Fruit fly (Drosophila melanogaster): ENCODE data around the gene CG9184.
A peak's percentile ranks its signal among the peaks of the same experiment; 100 is the strongest.

The CG9184 gene

DNA sequence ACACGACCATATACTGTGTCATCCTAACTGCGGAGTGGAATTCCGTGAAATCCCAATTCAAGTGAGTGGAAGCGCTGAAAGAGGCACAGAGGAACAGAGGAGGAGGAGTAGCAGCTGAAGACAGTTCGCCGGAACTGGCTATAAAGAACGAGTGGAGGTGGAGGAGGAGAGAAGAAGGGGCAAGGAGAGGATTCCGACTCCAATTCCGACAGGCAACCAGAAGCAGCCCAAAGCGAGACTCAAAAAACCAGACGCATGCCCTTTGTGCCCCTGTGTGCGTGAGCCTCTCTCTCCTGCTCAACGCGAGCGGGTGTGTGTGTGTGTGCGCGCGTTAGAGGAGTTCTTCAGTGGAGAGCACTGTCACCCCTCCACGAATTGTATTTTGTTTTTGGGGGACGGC, 26.8 kb upstream of the CG9184 start:
- TF ChIP-seq CG9705 (GFP tag; optimal IDR thresholded peaks at IDR 0.05) (no peak), woc (GFP tag; optimal IDR thresholded peaks at IDR 0.05) (no peak), CG32264 (GFP tag; optimal IDR thresholded peaks at IDR 0.05) (no peak), GATAd (GFP tag; optimal IDR thresholded peaks at IDR 0.05) (no peak), Dif (GFP tag; optimal IDR thresholded peaks at IDR 0.05; ENCODE audit: partially characterized antibody) (peak; percentile 50), Jra (GFP tag; optimal IDR thresholded peaks at IDR 0.05) (no peak), psq (GFP tag; optimal IDR thresholded peaks at IDR 0.05) (peak; percentile 79), dsf (GFP tag; optimal IDR thresholded peaks at IDR 0.05; ENCODE audit: borderline replicate concordance) (no peak), dl (GFP tag; optimal IDR thresholded peaks at IDR 0.05; ENCODE audit: insufficient read depth in 1 of 2, partially characterized antibody in 2 of 2) (peak in 1 of 2 experiments; percentile 13)

DNA sequence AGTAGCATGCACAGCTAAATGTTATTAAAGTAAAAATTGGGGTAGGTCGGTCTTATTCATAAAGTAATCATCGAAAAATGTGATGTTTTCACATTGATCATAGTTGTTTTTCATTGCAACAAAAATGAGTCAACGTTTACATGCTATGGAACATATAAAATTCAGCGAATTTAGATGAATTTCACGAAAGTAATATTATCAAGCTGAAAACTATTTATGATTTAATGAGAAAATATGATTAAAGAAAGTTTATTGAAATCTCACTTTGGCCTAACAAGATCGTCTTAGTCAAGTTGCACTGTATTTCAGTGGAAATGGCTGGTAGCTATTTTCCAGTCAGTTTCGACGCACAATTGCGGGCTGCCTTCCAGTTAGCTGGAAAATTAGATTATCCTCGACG, 26.3 kb upstream of the CG9184 start:
- TF ChIP-seq woc (GFP tag; optimal IDR thresholded peaks at IDR 0.05), result no peak
- no peak for TF ChIP-seq CG9705 (GFP tag; optimal IDR thresholded peaks at IDR 0.05)
- no peak for TF ChIP-seq ey (GFP tag; optimal IDR thresholded peaks at IDR 0.05)
- no peak for TF ChIP-seq dsf (GFP tag; optimal IDR thresholded peaks at IDR 0.05; ENCODE audit: borderline replicate concordance)
- TF ChIP-seq sage (GFP tag; optimal IDR thresholded peaks at IDR 0.05), result no peak
- no peak for TF ChIP-seq usp (GFP tag; optimal IDR thresholded peaks at IDR 0.05)
- TF ChIP-seq Hr78 (GFP tag; optimal IDR thresholded peaks at IDR 0.05), result no peak
- no peak for TF ChIP-seq CrebA (GFP tag; optimal IDR thresholded peaks at IDR 0.05; ENCODE audit: borderline replicate concordance)
- no peak for TF ChIP-seq HLH106 (tag; optimal IDR thresholded peaks at IDR 0.05)
- TF ChIP-seq dmrt93B (GFP tag; optimal IDR thresholded peaks at IDR 0.05), result no peak
- TF ChIP-seq Rel (GFP tag; optimal IDR thresholded peaks at IDR 0.05), result no peak
- no peak for TF ChIP-seq Rel (tag; optimal IDR thresholded peaks at IDR 0.05)

DNA sequence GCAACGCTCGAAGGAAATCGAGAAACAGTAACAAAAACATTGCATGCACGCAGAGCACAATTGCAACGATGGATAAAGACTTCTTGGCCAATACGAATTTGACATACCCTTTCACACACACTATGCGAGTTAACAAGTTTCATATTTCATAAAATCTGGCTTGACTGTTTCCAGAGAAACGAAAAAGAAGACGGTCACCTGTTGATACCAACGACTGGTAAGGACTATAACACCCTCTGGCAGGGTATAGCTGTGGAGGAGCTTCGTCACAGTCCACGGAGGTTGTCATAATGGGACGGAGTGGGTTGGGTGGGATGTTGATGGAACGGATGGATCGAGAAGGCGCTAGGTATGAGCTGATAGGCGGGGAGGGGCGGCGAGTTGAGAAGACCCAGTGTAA, 25.6 kb upstream of the CG9184 start:
- TF ChIP-seq fru (GFP tag; optimal IDR thresholded peaks at IDR 0.05), result peak; percentile 58
- TF ChIP-seq GATAd (GFP tag; optimal IDR thresholded peaks at IDR 0.05), result no peak
- TF ChIP-seq psq (GFP tag; optimal IDR thresholded peaks at IDR 0.05), result peak; percentile 9
- no peak for TF ChIP-seq Rel (GFP tag; optimal IDR thresholded peaks at IDR 0.05)
- no peak for TF ChIP-seq Rel (tag; optimal IDR thresholded peaks at IDR 0.05)
- TF ChIP-seq HLH106 (tag; optimal IDR thresholded peaks at IDR 0.05), result peak; percentile 32
- TF ChIP-seq Sp1 (GFP tag; optimal IDR thresholded peaks at IDR 0.05), result peak; percentile 29
- peak; percentile 49 for TF ChIP-seq h (GFP tag; optimal IDR thresholded peaks at IDR 0.05)
- TF ChIP-seq br (GFP tag; optimal IDR thresholded peaks at IDR 0.05), result peak; percentile 34
- TF ChIP-seq OdsH (GFP tag; optimal IDR thresholded peaks at IDR 0.05), result peak; percentile 21
- TF ChIP-seq tai (GFP tag; optimal IDR thresholded peaks at IDR 0.05), result no peak
- TF ChIP-seq CG32264 (GFP tag; optimal IDR thresholded peaks at IDR 0.05), result no peak
- peak in 1 of 2 experiments; percentile 62 for TF ChIP-seq foxo (GFP tag; optimal IDR thresholded peaks at IDR 0.05)
- TF ChIP-seq rgr (GFP tag; optimal IDR thresholded peaks at IDR 0.05), result peak; percentile 38
- TF ChIP-seq lola (GFP tag; optimal IDR thresholded peaks at IDR 0.05), result no peak
- TF ChIP-seq Dfd (GFP tag; optimal IDR thresholded peaks at IDR 0.05), result no peak
- peak; percentile 66 for TF ChIP-seq ey (GFP tag; optimal IDR thresholded peaks at IDR 0.05)
- TF ChIP-seq CG9705 (GFP tag; optimal IDR thresholded peaks at IDR 0.05), result no peak
- no peak for TF ChIP-seq usp (GFP tag; optimal IDR thresholded peaks at IDR 0.05)
- no peak for TF ChIP-seq Abd-B (GFP tag; optimal IDR thresholded peaks at IDR 0.05)
- no peak for TF ChIP-seq N (GFP tag; optimal IDR thresholded peaks at IDR 0.05)
- no peak for TF ChIP-seq sage (GFP tag; optimal IDR thresholded peaks at IDR 0.05)

DNA sequence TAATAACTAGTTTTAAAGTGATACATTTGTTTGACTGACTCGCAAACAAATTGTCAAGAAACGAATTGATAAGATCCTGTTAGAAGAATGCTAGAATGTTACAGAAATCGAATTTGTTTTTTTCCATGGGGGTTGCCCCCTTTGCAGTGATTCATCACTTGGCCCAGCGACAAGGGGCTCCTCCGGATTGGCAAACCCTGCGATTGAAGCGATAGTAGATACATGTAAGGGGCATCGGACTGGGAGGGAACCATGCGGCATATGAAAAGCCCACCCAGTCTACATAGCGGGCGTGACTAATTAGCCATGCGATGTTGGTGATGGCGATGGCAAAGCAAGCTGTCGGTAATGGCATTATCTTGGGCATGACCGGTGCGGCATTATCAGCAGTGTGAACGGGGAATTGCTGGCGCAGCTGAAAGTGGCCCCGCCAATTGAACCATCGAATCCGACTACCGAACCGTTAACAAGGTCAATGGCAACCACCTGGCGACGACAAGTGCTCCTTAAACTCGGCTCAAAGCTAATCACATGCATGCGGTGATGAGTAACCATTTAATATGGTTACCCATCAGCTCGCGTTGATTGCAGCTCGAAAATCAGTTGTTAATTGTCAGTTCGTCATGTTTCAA, 24.5 kb upstream of the CG9184 start:
- TF ChIP-seq Vsx2 (GFP tag; optimal IDR thresholded peaks at IDR 0.05; ENCODE audit: partially characterized antibody), result peak; percentile 48
- no peak for TF ChIP-seq ey (GFP tag; optimal IDR thresholded peaks at IDR 0.05)

DNA sequence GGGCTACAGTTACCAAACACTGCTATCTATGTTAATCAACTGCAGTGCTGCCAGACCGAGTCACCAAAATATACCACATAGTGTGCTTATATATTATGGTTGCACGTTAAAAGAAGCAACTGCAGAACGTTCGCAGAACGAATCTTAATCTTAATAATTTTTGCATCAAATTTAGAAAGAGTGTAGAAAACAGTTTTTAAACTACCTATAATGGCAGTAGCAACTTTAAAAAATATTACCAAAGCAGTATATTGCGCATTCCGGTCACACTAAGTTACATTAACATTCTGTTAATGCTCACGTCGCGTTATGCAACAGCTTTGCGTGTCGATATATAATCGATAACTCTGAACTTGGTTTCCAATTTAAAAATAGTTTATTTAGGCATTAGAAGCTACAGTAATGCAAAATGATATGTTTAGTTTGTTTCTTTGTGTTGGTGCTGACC, 19.6 kb upstream of the CG9184 start, which contains the start of gene indra:
Gene indra, minus strand, starts transcription at position 271 of the 448 bp plus-strand sequence.
- TF ChIP-seq Dfd (GFP tag; optimal IDR thresholded peaks at IDR 0.05), result no peak
- TF ChIP-seq Sp1 (GFP tag; optimal IDR thresholded peaks at IDR 0.05), result peak; percentile 53
- no peak for TF ChIP-seq Hnf4 (GFP tag; optimal IDR thresholded peaks at IDR 0.05)
- peak; percentile 57 for TF ChIP-seq woc (GFP tag; optimal IDR thresholded peaks at IDR 0.05)
- TF ChIP-seq rgr (GFP tag; optimal IDR thresholded peaks at IDR 0.05), result peak; percentile 63
- TF ChIP-seq tai (GFP tag; optimal IDR thresholded peaks at IDR 0.05), result no peak
- peak; percentile 69 for TF ChIP-seq fru (GFP tag; optimal IDR thresholded peaks at IDR 0.05)
- no peak for TF ChIP-seq Dif (GFP tag; optimal IDR thresholded peaks at IDR 0.05; ENCODE audit: partially characterized antibody)
- peak; percentile 10 for TF ChIP-seq Mio (GFP tag; optimal IDR thresholded peaks at IDR 0.05)
- TF ChIP-seq pan (optimal IDR thresholded peaks at IDR 0.05), result no peak
- TF ChIP-seq Myc (optimal IDR thresholded peaks at IDR 0.05), result peak; percentile 61
- TF ChIP-seq brk (GFP tag; optimal IDR thresholded peaks at IDR 0.05), result no peak
- peak in 1 of 2 experiments; percentile 67 for TF ChIP-seq foxo (GFP tag; optimal IDR thresholded peaks at IDR 0.05)
- no peak for TF ChIP-seq Vsx2 (GFP tag; optimal IDR thresholded peaks at IDR 0.05; ENCODE audit: partially characterized antibody)
- no peak for TF ChIP-seq dmrt93B (GFP tag; optimal IDR thresholded peaks at IDR 0.05)
- TF ChIP-seq HLH106 (tag; optimal IDR thresholded peaks at IDR 0.05), result peak; percentile 69
- peak; percentile 53 for TF ChIP-seq Jra (GFP tag; optimal IDR thresholded peaks at IDR 0.05)
- TF ChIP-seq psq (GFP tag; optimal IDR thresholded peaks at IDR 0.05), result peak; percentile 31
- TF ChIP-seq h (GFP tag; optimal IDR thresholded peaks at IDR 0.05), result peak; percentile 72
- peak; percentile 79 for TF ChIP-seq ey (GFP tag; optimal IDR thresholded peaks at IDR 0.05)
- peak; percentile 68 for TF ChIP-seq sv (GFP tag; optimal IDR thresholded peaks at IDR 0.05)
- TF ChIP-seq CG9705 (GFP tag; optimal IDR thresholded peaks at IDR 0.05), result peak; percentile 35
- no peak for TF ChIP-seq Rel (GFP tag; optimal IDR thresholded peaks at IDR 0.05)
- TF ChIP-seq Rel (tag; optimal IDR thresholded peaks at IDR 0.05), result peak; percentile 46
- TF ChIP-seq lola (GFP tag; optimal IDR thresholded peaks at IDR 0.05), result no peak

All from whole organism, wandering third instar larva.